Fruit fly (Drosophila melanogaster) whole organism, prepupa: ENCODE measurements around the gene CG32683.
A peak's percentile ranks its signal among the peaks of the same experiment; 100 is the strongest.

Experiments
- CG10631 ChIP-seq: fragments of 200-800 bp; sonication (Bioruptor generic); optimal IDR thresholded peaks from 2 replicates; lab custom pipeline; 2016; ENCODE audit warnings: missing biosample characterization, missing genetic modification characterization
- CG10669 ChIP-seq: fragments of 200-800 bp; sonication (Bioruptor generic); optimal IDR thresholded peaks from 3 replicates; lab custom pipeline; 2018; ENCODE audit warnings: missing biosample characterization, mild to moderate bottlenecking, missing genetic modification characterization, moderate library complexity
- CG11294 ChIP-seq: fragments of 200-800 bp; sonication (Bioruptor generic); IDR thresholded peaks from 2 replicates; pipeline ENCODE4 v1.3.6; 2022; ENCODE audit warnings: missing biosample characterization, missing genetic modification characterization
- CG11902 ChIP-seq: fragments of 200-800 bp; sonication (Bioruptor generic); optimal IDR thresholded peaks from 3 replicates; lab custom pipeline; 2016; ENCODE audit warnings: missing biosample characterization, missing genetic modification characterization
- CG15336 ChIP-seq: fragments of 200-800 bp; sonication (Bioruptor generic); IDR thresholded peaks from 2 replicates; pipeline ENCODE4 v1.3.6; 2022; ENCODE audit warnings: missing biosample characterization, missing genetic modification characterization
- CG31627 ChIP-seq: fragments of 200-800 bp; sonication (Bioruptor generic); optimal IDR thresholded peaks from 3 replicates; lab custom pipeline; 2016; ENCODE audit warnings: missing biosample characterization, missing genetic modification characterization
- CG32006 ChIP-seq: fragments of 200-800 bp; sonication (Bioruptor generic); optimal IDR thresholded peaks from 3 replicates; lab custom pipeline; 2017; ENCODE audit warnings: missing biosample characterization, mild to moderate bottlenecking, missing genetic modification characterization
- CG34406 ChIP-seq: fragments of 200-800 bp; sonication (Bioruptor generic); optimal IDR thresholded peaks from 3 replicates; lab custom pipeline; 2016; ENCODE audit warnings: missing biosample characterization, missing genetic modification characterization
- CG3919 ChIP-seq: fragments of 200-800 bp; sonication (Bioruptor generic); optimal IDR thresholded peaks from 3 replicates; lab custom pipeline; 2016; ENCODE audit warnings: missing biosample characterization, missing genetic modification characterization
- CG4318 ChIP-seq: fragments of 200-800 bp; sonication (Bioruptor generic); optimal IDR thresholded peaks from 3 replicates; lab custom pipeline; 2017; ENCODE audit warnings: missing biosample characterization, mild to moderate bottlenecking, missing genetic modification characterization
- CG6163 ChIP-seq: fragments of 200-800 bp; sonication (Bioruptor generic); IDR thresholded peaks from 3 replicates; pipeline ENCODE4 v1.3.6; 2022; ENCODE audit warnings: missing biosample characterization, missing genetic modification characterization
- CG6276 ChIP-seq: fragments of 200-800 bp; sonication (Bioruptor generic); optimal IDR thresholded peaks from 2 replicates; lab custom pipeline; 2017; ENCODE audit warnings: missing biosample characterization, mild to moderate bottlenecking, missing genetic modification characterization
- CG6854 ChIP-seq: fragments of 200-800 bp; sonication (Bioruptor generic); optimal IDR thresholded peaks from 2 replicates; lab custom pipeline; 2017; ENCODE audit warnings: missing biosample characterization, mild to moderate bottlenecking, missing genetic modification characterization
- CG7368 ChIP-seq: fragments of 200-800 bp; sonication (Bioruptor generic); optimal IDR thresholded peaks from 3 replicates; lab custom pipeline; 2016; ENCODE audit warnings: missing biosample characterization, missing genetic modification characterization
- CG8319 ChIP-seq: fragments of 200-800 bp; sonication (Bioruptor generic); optimal IDR thresholded peaks from 3 replicates; lab custom pipeline; 2016; ENCODE audit warnings: missing biosample characterization, missing genetic modification characterization
- CG8632 ChIP-seq: fragments of 200-800 bp; sonication (Bioruptor generic); optimal IDR thresholded peaks from 3 replicates; lab custom pipeline; 2016; ENCODE audit warnings: missing biosample characterization, missing genetic modification characterization
- Eip75B ChIP-seq: fragments of 200-800 bp; sonication (Bioruptor generic); optimal IDR thresholded peaks from 3 replicates; lab custom pipeline; 2016; ENCODE audit warnings: missing biosample characterization, missing genetic modification characterization
- Eip78C ChIP-seq: fragments of 200-800 bp; sonication (Bioruptor generic); peaks from one replicate; lab custom pipeline; 2016; ENCODE audit warnings: missing biosample characterization, missing genetic modification characterization
- Gug ChIP-seq: fragments of 200-800 bp; sonication (Bioruptor generic); IDR thresholded peaks from 2 replicates; pipeline ENCODE4 v1.3.6; 2022; ENCODE audit warnings: missing biosample characterization, missing genetic modification characterization
- Hr38 ChIP-seq: sonication (Bioruptor generic); optimal IDR thresholded peaks from 2 replicates; lab custom pipeline; 2016; ENCODE audit warnings: missing biosample characterization, missing genetic modification characterization
- Hr39 ChIP-seq: fragments of 200-800 bp; sonication (Bioruptor generic); optimal IDR thresholded peaks from 2 replicates; lab custom pipeline; 2016; ENCODE audit warnings: missing biosample characterization, missing genetic modification characterization
- Hr4 ChIP-seq: fragments of 200-800 bp; sonication (Bioruptor generic); optimal IDR thresholded peaks from 3 replicates; lab custom pipeline; 2016; ENCODE audit warnings: missing biosample characterization, missing genetic modification characterization
- Lpt ChIP-seq: fragments of 200-800 bp; sonication (Bioruptor generic); optimal IDR thresholded peaks from 3 replicates; lab custom pipeline; 2016; ENCODE audit warnings: missing biosample characterization, missing genetic modification characterization
- Met ChIP-seq: fragments of 200-800 bp; sonication (Bioruptor generic); optimal IDR thresholded peaks from 3 replicates; lab custom pipeline; 2016; ENCODE audit warnings: missing biosample characterization, missing genetic modification characterization
- OdsH ChIP-seq: fragments of 200-800 bp; sonication (Bioruptor generic); optimal IDR thresholded peaks from 3 replicates; lab custom pipeline; 2016; ENCODE audit warnings: missing biosample characterization, missing genetic modification characterization
- Smox ChIP-seq: fragments of 200-800 bp; sonication (Bioruptor generic); optimal IDR thresholded peaks from 3 replicates; lab custom pipeline; 2016; ENCODE audit warnings: missing biosample characterization, missing genetic modification characterization
- Sox14 ChIP-seq: fragments of 200-800 bp; sonication (Bioruptor generic); optimal IDR thresholded peaks from 3 replicates; lab custom pipeline; 2016; ENCODE audit warnings: missing biosample characterization, missing genetic modification characterization
- Sox15 ChIP-seq: fragments of 200-800 bp; sonication (Bioruptor generic); optimal IDR thresholded peaks from 3 replicates; lab custom pipeline; 2016; ENCODE audit warnings: missing biosample characterization, missing genetic modification characterization
- achi ChIP-seq: fragments of 200-800 bp; sonication (Bioruptor generic); optimal IDR thresholded peaks from 3 replicates; lab custom pipeline; 2016; ENCODE audit warnings: missing biosample characterization, missing genetic modification characterization
- acj6 ChIP-seq: fragments of 200-800 bp; sonication (Bioruptor generic); optimal IDR thresholded peaks from 3 replicates; lab custom pipeline; 2016; ENCODE audit warnings: missing biosample characterization, missing genetic modification characterization
- cyc ChIP-seq: fragments of 200-800 bp; sonication (Bioruptor generic); optimal IDR thresholded peaks from 3 replicates; lab custom pipeline; 2016; ENCODE audit warnings: missing biosample characterization, missing genetic modification characterization
- dac ChIP-seq: fragments of 200-800 bp; sonication (Bioruptor generic); optimal IDR thresholded peaks from 2 replicates; lab custom pipeline; 2017; ENCODE audit warnings: missing biosample characterization, mild to moderate bottlenecking, missing genetic modification characterization
- dsx ChIP-seq: fragments of 200-800 bp; optimal IDR thresholded peaks from 3 replicates; lab custom pipeline; 2019; ENCODE audit warnings: missing biosample characterization, mild to moderate bottlenecking, missing genetic modification characterization, moderate library complexity; ENCODE audit not compliant: poor library complexity, severe bottlenecking
- eg ChIP-seq: fragments of 200-800 bp; sonication (Bioruptor generic); IDR thresholded peaks from 3 replicates; pipeline ENCODE4 v1.3.6; 2022; ENCODE audit warnings: missing biosample characterization, missing genetic modification characterization
- esn ChIP-seq: fragments of 200-800 bp; sonication (Bioruptor generic); optimal IDR thresholded peaks from 2 replicates; lab custom pipeline; 2016; ENCODE audit warnings: missing biosample characterization, mild to moderate bottlenecking, missing genetic modification characterization, moderate library complexity
- fkh ChIP-seq: fragments of 200-800 bp; sonication (Bioruptor generic); optimal IDR thresholded peaks from 3 replicates; lab custom pipeline; 2017; ENCODE audit warnings: missing biosample characterization, mild to moderate bottlenecking, missing genetic modification characterization, moderate library complexity
- lz ChIP-seq: fragments of 200-800 bp; sonication (Bioruptor generic); optimal IDR thresholded peaks from 3 replicates; lab custom pipeline; 2016; ENCODE audit warnings: missing biosample characterization, missing genetic modification characterization
- pdm3 ChIP-seq: fragments of 200-800 bp; sonication (Bioruptor generic); optimal IDR thresholded peaks from 3 replicates; lab custom pipeline; 2016; ENCODE audit warnings: missing biosample characterization, missing genetic modification characterization
- salr ChIP-seq, 2 experiments: fragments of 200-800 bp; sonication (Bioruptor generic); optimal IDR thresholded peaks; 3 replicates each; lab custom pipeline; 2016 to 2018; ENCODE audit warnings: missing biosample characterization in 2 of 2, missing genetic modification characterization in 2 of 2, mild to moderate bottlenecking in 1 of 2
- ss ChIP-seq, 2 experiments: fragments of 200-800 bp; sonication (Bioruptor generic); optimal IDR thresholded peaks; 2 replicates in 1 of 2; 3 replicates in 1 of 2; lab custom pipeline; 2017 to 2018; ENCODE audit warnings: mild to moderate bottlenecking in 2 of 2, missing biosample characterization in 2 of 2, missing genetic modification characterization in 2 of 2, moderate library complexity in 1 of 2
- svp ChIP-seq: fragments of 200-800 bp; sonication (Bioruptor generic); peaks from one replicate; lab custom pipeline; 2016; ENCODE audit warnings: missing biosample characterization, missing genetic modification characterization
- topi ChIP-seq: fragments of 200-800 bp; sonication (Bioruptor generic); optimal IDR thresholded peaks from 3 replicates; lab custom pipeline; 2016; ENCODE audit warnings: missing biosample characterization, missing genetic modification characterization

Gene CG32683

dm6 chrX:10364556-10365227 is 90.0 kb downstream of the CG32683 start:
- TF ChIP-seq CG15336 (GFP tag; lab: Robert Waterston, UW) (no peak), Smox (GFP tag; lab: Kevin White, UChicago) (no peak), ss (GFP tag; optimal IDR thresholded peaks at IDR 0.05; lab: Kevin White, UChicago) (peak in 1 of 2 experiments; percentile 23), lz (no peak), CG3919 (GFP tag; lab: Kevin White, UChicago) (peak; percentile 11), Gug (GFP tag; lab: Robert Waterston, UW) (peak; percentile 33), Sox15 (GFP tag; lab: Kevin White, UChicago) (no peak), CG11902 (GFP tag; lab: Kevin White, UChicago) (no peak), dsx (GFP tag; lab: Kevin White, UChicago) (peak; percentile 15), fkh (GFP tag; lab: Kevin White, UChicago) (peak; percentile 78), Eip75B (GFP tag; lab: Kevin White, UChicago) (no peak), CG4318 (no peak), Eip78C (GFP tag; lab: Kevin White, UChicago) (peak; percentile 69), acj6 (GFP tag; lab: Kevin White, UChicago) (peak; percentile 13), svp (peak; percentile 75), Sox14 (GFP tag; lab: Kevin White, UChicago) (peak; percentile 65), Hr39 (GFP tag; lab: Kevin White, UChicago) (no peak)

dm6 chrX:10362557-10363366 is 91.9 kb downstream of the CG32683 start:
- TF ChIP-seq CG8319 (GFP tag; lab: Kevin White, UChicago) (peak; percentile 4), CG15336 (GFP tag; lab: Robert Waterston, UW) (0 out of 2 replicates have a peak, but pooled peaks have one; percentile 35), dac (GFP tag; lab: Kevin White, UChicago) (no peak), Eip78C (GFP tag; lab: Kevin White, UChicago) (peak; percentile 84), Eip75B (GFP tag; lab: Kevin White, UChicago) (peak; percentile 28), lz (peak; percentile 35), acj6 (GFP tag; lab: Kevin White, UChicago) (peak; percentile 37), topi (GFP tag; lab: Kevin White, UChicago) (peak; percentile 31), esn (GFP tag; lab: Kevin White, UChicago) (peak; percentile 67), eg (GFP tag; lab: Robert Waterston, UW) (peak; percentile 48; the same call in 1 of the 3 replicates), CG32006 (peak; percentile 61), Sox15 (GFP tag; lab: Kevin White, UChicago) (no peak), CG3919 (GFP tag; lab: Kevin White, UChicago) (peak; percentile 35), CG11294 (GFP tag; lab: Robert Waterston, UW) (no peak), achi (GFP tag; lab: Kevin White, UChicago) (peak; percentile 32), Met (peak; percentile 57), CG6163 (GFP tag; lab: Robert Waterston, UW) (0 out of 3 replicates have a peak, but pooled peaks have one; percentile 39), ss (GFP tag; optimal IDR thresholded peaks at IDR 0.05; lab: Kevin White, UChicago) (no peak), pdm3 (peak; percentile 47), salr (GFP tag; optimal IDR thresholded peaks at IDR 0.05; lab: Kevin White, UChicago) (no peak), fkh (GFP tag; lab: Kevin White, UChicago) (no peak), CG8632 (GFP tag; lab: Kevin White, UChicago) (peak; percentile 3), Hr4 (GFP tag; lab: Kevin White, UChicago) (peak; percentile 27), Sox14 (GFP tag; lab: Kevin White, UChicago) (peak; percentile 26), Hr38 (GFP tag; lab: Kevin White, UChicago) (no peak), Lpt (no peak), OdsH (GFP tag; lab: Kevin White, UChicago) (peak; percentile 28), CG10631 (GFP tag; lab: Kevin White, UChicago) (peak; percentile 19), CG6276 (peak; percentile 4), Smox (GFP tag; lab: Kevin White, UChicago) (peak; percentile 47), cyc (GFP tag; lab: Kevin White, UChicago) (peak; percentile 22), CG10669 (GFP tag; lab: Kevin White, UChicago) (peak; percentile 16), CG31627 (peak; percentile 38), CG6854 (GFP tag; lab: Kevin White, UChicago) (no peak), svp (peak; percentile 77), CG7368 (GFP tag; lab: Kevin White, UChicago) (peak; percentile 1), CG34406 (GFP tag; lab: Kevin White, UChicago) (peak; percentile 23), Hr39 (GFP tag; lab: Kevin White, UChicago) (peak; percentile 59)
